Fruit fly (Drosophila melanogaster) whole organism, embryonic: ENCODE measurements around the gene CG7011.

ENCODE experiments used
- B-H2 ChIP-seq: fragments of 200-800 bp; sonication (Bioruptor generic); optimal IDR thresholded peaks from 2 replicates; lab custom pipeline; 2018; ENCODE audit warnings: missing biosample characterization, mild to moderate bottlenecking, missing genetic modification characterization
- CG1529 ChIP-seq: fragments of 200-800 bp; sonication (Bioruptor generic); optimal IDR thresholded peaks from 3 replicates; lab custom pipeline; 2018; ENCODE audit warnings: missing biosample characterization, missing genetic modification characterization
- CG4282 ChIP-seq: fragments of 200-800 bp; sonication (Bioruptor generic); optimal IDR thresholded peaks from 2 replicates; lab custom pipeline; 2016; ENCODE audit warnings: missing biosample characterization, missing genetic modification characterization
- CG4617 ChIP-seq: fragments of 200-800 bp; sonication (Bioruptor generic); optimal IDR thresholded peaks from 3 replicates; lab custom pipeline; 2016; ENCODE audit warnings: missing biosample characterization, missing genetic modification characterization, borderline replicate concordance
- CG7745 ChIP-seq: fragments of 200-800 bp; sonication (Bioruptor generic); optimal IDR thresholded peaks from 2 replicates; lab custom pipeline; 2018; ENCODE audit warnings: missing biosample characterization, mild to moderate bottlenecking, missing genetic modification characterization, moderate library complexity
- CG9932 ChIP-seq: fragments of 200-800 bp; sonication (Bioruptor generic); IDR thresholded peaks from 2 replicates; pipeline ENCODE4 v1.3.6; 2022; ENCODE audit warnings: missing biosample characterization, missing genetic modification characterization
- Neu2 ChIP-seq: fragments of 200-800 bp; sonication (Bioruptor generic); optimal IDR thresholded peaks from 3 replicates; lab custom pipeline; 2016; ENCODE audit warnings: missing biosample characterization, missing genetic modification characterization, borderline replicate concordance
- Ptx1 ChIP-seq: fragments of 200-800 bp; sonication (Bioruptor generic); IDR thresholded peaks from 2 replicates; pipeline ENCODE4 v1.3.6; 2022; ENCODE audit warnings: missing biosample characterization, missing genetic modification characterization
- abd-A ChIP-seq: fragments of 200-800 bp; sonication (Bioruptor generic); optimal IDR thresholded peaks from 3 replicates; lab custom pipeline; 2019; ENCODE audit warnings: missing biosample characterization, mild to moderate bottlenecking, missing genetic modification characterization, moderate library complexity
- tx ChIP-seq: fragments of 200-800 bp; sonication (Bioruptor generic); optimal IDR thresholded peaks from 2 replicates; lab custom pipeline; 2016; ENCODE audit warnings: missing biosample characterization, missing genetic modification characterization
- vnd ChIP-seq: fragments of 200-800 bp; sonication (Bioruptor generic); IDR thresholded peaks from 3 replicates; pipeline ENCODE4 v1.3.6; 2022; ENCODE audit warnings: missing biosample characterization, missing genetic modification characterization; ENCODE audit not compliant: partially characterized antibody

DNA sequence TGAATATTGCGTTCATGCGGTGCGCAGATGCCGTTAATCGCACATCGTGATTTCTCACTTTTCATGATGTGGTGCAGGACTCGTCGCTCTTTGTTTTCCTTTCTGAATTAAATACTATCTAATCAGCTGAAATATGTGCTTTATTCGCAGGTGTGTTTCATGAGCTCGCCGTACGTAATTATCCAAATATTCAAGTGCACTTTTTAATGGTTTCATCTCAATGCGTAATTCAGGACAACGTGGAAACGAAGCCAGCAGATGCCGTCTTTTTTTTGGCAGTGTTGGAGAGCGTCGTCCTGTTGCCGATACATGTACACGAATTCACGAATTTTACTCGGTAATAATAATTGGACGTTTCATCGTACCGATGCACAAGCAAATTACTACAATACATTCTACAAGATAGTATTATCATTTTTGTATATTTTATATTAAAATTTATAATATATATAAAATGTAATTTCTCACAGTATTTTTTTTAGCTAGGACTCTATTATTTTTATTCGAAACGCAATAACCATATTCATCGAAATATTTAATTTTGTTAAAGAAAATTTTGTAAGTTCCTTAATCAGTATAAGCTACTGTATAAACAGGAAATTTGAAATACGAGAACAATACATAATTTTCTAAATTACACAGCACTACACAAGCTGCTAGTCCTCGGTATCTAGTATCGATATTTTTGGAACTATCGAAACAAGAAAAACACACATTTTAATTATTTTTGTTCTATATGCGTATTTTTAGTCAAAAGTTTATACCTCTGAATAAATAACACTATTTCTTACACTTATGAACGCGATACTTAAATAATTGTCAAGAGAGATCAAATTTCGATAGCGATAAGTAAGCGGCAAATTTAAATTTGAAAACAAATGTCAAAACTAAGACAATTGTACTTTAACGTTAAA lies 26.5 kb downstream of the CG7011 start, which contains the start of gene CG12316:
- TF ChIP-seq CG4617 (peak; percentile 71), CG7745 (tag; lab: Kevin White, UChicago) (peak; percentile 4), CG4282 (GFP tag; lab: Kevin White, UChicago) (peak; percentile 72), abd-A (tag; lab: Kevin White, UChicago) (no peak), Neu2 (GFP tag; lab: Kevin White, UChicago) (peak; percentile 87), CG1529 (peak; percentile 86), Ptx1 (GFP tag; lab: Robert Waterston, UW) (peak; percentile 71), tx (GFP tag; lab: Kevin White, UChicago) (peak; percentile 84), CG9932 (GFP tag; lab: Robert Waterston, UW) (peak; percentile 81), vnd (GFP tag; lab: Robert Waterston, UW) (peak; percentile 72), B-H2 (peak; percentile 90)
